Fruit fly (Drosophila melanogaster): ENCODE results near the gene CG7208.

The CG7208 gene

DNA sequence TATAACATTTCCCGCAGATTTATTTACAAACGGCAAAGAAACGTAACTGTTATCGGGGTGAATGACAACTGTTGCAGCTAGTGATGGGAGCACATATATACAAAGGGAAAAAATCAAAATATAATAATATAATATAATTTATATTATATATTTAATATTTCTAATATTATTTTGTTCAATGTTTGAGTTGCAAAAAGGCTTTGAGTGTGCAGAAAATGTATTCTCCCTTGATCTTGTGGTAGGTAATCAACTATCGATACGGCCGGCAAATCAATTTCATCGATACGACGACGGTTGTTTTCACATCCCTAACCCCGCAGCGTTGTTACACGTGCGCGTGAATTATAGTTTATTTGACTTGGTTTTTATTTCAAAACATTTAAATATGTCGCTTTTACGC, 37.9 kb upstream of the CG7208 start, which contains the start of the genes mTerf5 and Non3 (continued):
- TF ChIP-seq Atf6 (GFP tag; IDR thresholded peaks at IDR 0.05) (no peak), CG2889 (GFP tag; IDR thresholded peaks at IDR 0.05) (no peak), CG4820 (GFP tag; optimal IDR thresholded peaks at IDR 0.05) (peak; percentile 42), CG8924 (tag; optimal IDR thresholded peaks at IDR 0.05) (peak; percentile 75), fd3F (GFP tag; optimal IDR thresholded peaks at IDR 0.05) (peak; percentile 23), sd (tag; optimal IDR thresholded peaks at IDR 0.05) (peak; percentile 42), Dad (GFP tag; optimal IDR thresholded peaks at IDR 0.05) (no peak), Hmr (GFP tag; optimal IDR thresholded peaks at IDR 0.05) (peak; percentile 60), exex (tag; optimal IDR thresholded peaks at IDR 0.05) (peak; percentile 12)

DNA sequence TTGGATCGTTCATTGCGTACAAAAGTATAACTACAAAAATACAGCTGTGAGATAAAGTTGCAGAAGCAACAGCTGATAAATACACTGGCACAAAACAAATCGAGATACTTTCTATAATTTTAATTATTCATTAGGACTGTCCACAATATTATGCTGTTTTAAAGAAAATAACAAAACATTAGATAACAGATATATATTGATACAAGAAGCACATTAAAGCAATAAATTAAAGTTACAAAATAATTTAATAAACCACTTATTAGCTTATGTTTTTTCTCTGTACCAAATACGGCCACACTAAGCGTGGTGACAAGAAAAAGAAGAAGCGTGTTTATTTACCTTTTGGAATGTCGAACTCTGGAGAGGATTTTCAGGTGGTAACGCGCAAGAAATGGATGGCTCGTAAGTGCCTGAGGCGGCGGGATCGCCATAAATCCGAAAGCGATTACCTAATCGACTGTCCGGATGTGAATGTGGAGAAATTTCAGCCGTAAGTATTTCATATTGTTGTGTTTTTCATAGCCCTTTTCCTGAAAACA, 34.8 kb upstream of the CG7208 start, which contains the start of the genes CG7988 and CG7183:
Gene CG7988, plus strand, starts transcription at position 316 of the 539 bp plus-strand sequence.
Gene CG7183, minus strand, starts transcription at position 489 of the 539 bp plus-strand sequence.
- no peak for TF ChIP-seq CG6791 (GFP tag; IDR thresholded peaks at IDR 0.05; ENCODE audit: partially characterized antibody)
- TF ChIP-seq vvl (GFP tag; IDR thresholded peaks at IDR 0.05): peak; percentile 99
- TF ChIP-seq D19B (GFP tag; optimal IDR thresholded peaks at IDR 0.05): peak; percentile 79
- TF ChIP-seq eyg (GFP tag; optimal IDR thresholded peaks at IDR 0.05): peak; percentile 89
- peak; percentile 91 for TF ChIP-seq dm (GFP tag; optimal IDR thresholded peaks at IDR 0.05)
- TF ChIP-seq abd-A (tag; optimal IDR thresholded peaks at IDR 0.05): no peak
- TF ChIP-seq CrebB (tag; optimal IDR thresholded peaks at IDR 0.05): peak; percentile 96
- peak; percentile 98 for TF ChIP-seq CG9932 (GFP tag; IDR thresholded peaks at IDR 0.05)
- peak; percentile 92 for TF ChIP-seq Taf1 (GFP tag; IDR thresholded peaks at IDR 0.05)
- peak; percentile 89 for TF ChIP-seq CG30020 (tag; optimal IDR thresholded peaks at IDR 0.05)
- peak; percentile 98 for TF ChIP-seq CG8924 (tag; optimal IDR thresholded peaks at IDR 0.05)
- no peak for TF ChIP-seq Hr39 (optimal IDR thresholded peaks at IDR 0.05)
- peak; percentile 84 for TF ChIP-seq CG10321 (GFP tag; IDR thresholded peaks at IDR 0.05)
- TF ChIP-seq CG7556 (GFP tag; optimal IDR thresholded peaks at IDR 0.05): peak; percentile 97
- peak; percentile 98 for TF ChIP-seq grau (tag; optimal IDR thresholded peaks at IDR 0.05)
- TF ChIP-seq cas (GFP tag; IDR thresholded peaks at IDR 0.05): peak; percentile 95
- TF ChIP-seq CG6683 (GFP tag; optimal IDR thresholded peaks at IDR 0.05): peak; percentile 85
- no peak for TF ChIP-seq amos (GFP tag; IDR thresholded peaks at IDR 0.05; ENCODE audit: partially characterized antibody)
- peak; percentile 94 for TF ChIP-seq Dip3 (GFP tag; optimal IDR thresholded peaks at IDR 0.05)
- peak; percentile 96 for TF ChIP-seq cato (GFP tag; optimal IDR thresholded peaks at IDR 0.05; ENCODE audit: borderline replicate concordance)
- no peak; the same call in 2 of the 3 replicates for TF ChIP-seq knrl (GFP tag; IDR thresholded peaks at IDR 0.05; ENCODE audit: partially characterized antibody)
- peak; percentile 95 for TF ChIP-seq Fer2 (tag; optimal IDR thresholded peaks at IDR 0.05)
- peak; percentile 97 for TF ChIP-seq CG15696 (tag; optimal IDR thresholded peaks at IDR 0.05)
- no peak for TF ChIP-seq Opbp (GFP tag; IDR thresholded peaks at IDR 0.05; ENCODE audit: partially characterized antibody)
- peak; percentile 77 for TF ChIP-seq Jarid2 (GFP tag; optimal IDR thresholded peaks at IDR 0.05)
- TF ChIP-seq CG30403 (GFP tag; optimal IDR thresholded peaks at IDR 0.05): peak; percentile 99
- peak; percentile 97 for TF ChIP-seq CG17612 (GFP tag; IDR thresholded peaks at IDR 0.05)
- TF ChIP-seq CG3407 (GFP tag; optimal IDR thresholded peaks at IDR 0.05): peak; percentile 96
- TF ChIP-seq CG10462 (GFP tag; optimal IDR thresholded peaks at IDR 0.05): peak; percentile 96
- TF ChIP-seq CG11723 (GFP tag; optimal IDR thresholded peaks at IDR 0.05): peak; percentile 92
- TF ChIP-seq ham (GFP tag; IDR thresholded peaks at IDR 0.05): peak; percentile 91
- TF ChIP-seq Hr51 (GFP tag; optimal IDR thresholded peaks at IDR 0.05): peak; percentile 94 to 98
- peak; percentile 80 for TF ChIP-seq CG17186 (GFP tag; optimal IDR thresholded peaks at IDR 0.05)
- TF ChIP-seq ems (GFP tag; optimal IDR thresholded peaks at IDR 0.05): peak; percentile 93
- peak; percentile 96 for TF ChIP-seq Hmr (GFP tag; optimal IDR thresholded peaks at IDR 0.05)
- peak; percentile 83; the same call in 1 of the 2 replicates for TF ChIP-seq Doc2 (GFP tag; IDR thresholded peaks at IDR 0.05)
- TF ChIP-seq CG31224 (GFP tag; IDR thresholded peaks at IDR 0.05): peak; percentile 95
- TF ChIP-seq CG11504 (tag; optimal IDR thresholded peaks at IDR 0.05): peak; percentile 97
- peak; percentile 95 for TF ChIP-seq jigr1 (GFP tag; IDR thresholded peaks at IDR 0.05)
- no peak for TF ChIP-seq Bgb (GFP tag; IDR thresholded peaks at IDR 0.05; ENCODE audit: partially characterized antibody)
- TF ChIP-seq vnd (GFP tag; IDR thresholded peaks at IDR 0.05; ENCODE audit: partially characterized antibody): no peak
- peak; percentile 99 for TF ChIP-seq sd (tag; optimal IDR thresholded peaks at IDR 0.05)
